Worm (Caenorhabditis elegans) whole organism, young adult: ENCODE results near the gene F26D10.13.

Source experiments
- F52B5.7 ChIP-seq: sonication (generic microtip); optimal IDR thresholded peaks from 2 replicates; lab custom pipeline; 2016; ENCODE audit warnings: mild to moderate bottlenecking, missing genetic modification characterization, missing compliant biosample characterization
- K12H6.12 ChIP-seq: fragments of 200-800 bp; sonication (Bioruptor generic); optimal IDR thresholded peaks from 2 replicates; lab custom pipeline; 2018; ENCODE audit warnings: mild to moderate bottlenecking, missing genetic modification characterization, missing compliant biosample characterization
- T07F8.4 ChIP-seq: sonication (generic microtip); optimal IDR thresholded peaks from 2 replicates; lab custom pipeline; 2016; ENCODE audit warnings: mild to moderate bottlenecking, missing genetic modification characterization, moderate library complexity, missing compliant biosample characterization
- T26A5.8 ChIP-seq: sonication (generic microtip); optimal IDR thresholded peaks from 2 replicates; lab custom pipeline; 2016; ENCODE audit warnings: missing genetic modification characterization, missing compliant biosample characterization
- Y53F4B.3 ChIP-seq: fragments of 200-800 bp; sonication (Bioruptor generic); IDR thresholded peaks from 2 replicates; pipeline ENCODE4 v1.3.6; 2022; ENCODE audit warnings: missing genetic modification reagents, missing genetic modification characterization, missing compliant biosample characterization
- Y53G8AR.9 ChIP-seq: fragments of 200-800 bp; sonication (Bioruptor generic); conservative IDR thresholded peaks from 2 replicates; pipeline ENCODE4 v1.3.6; 2022; ENCODE audit warnings: missing genetic modification reagents, missing genetic modification characterization, missing compliant biosample characterization
- Y56A3A.18 ChIP-seq: fragments of 200-800 bp; sonication (Bioruptor generic); IDR thresholded peaks from 2 replicates; pipeline ENCODE4 v1.3.6; 2022; ENCODE audit warnings: missing genetic modification reagents, missing genetic modification characterization, missing compliant biosample characterization
- ZK185.1 ChIP-seq: sonication (generic microtip); optimal IDR thresholded peaks from 2 replicates; lab custom pipeline; 2016; ENCODE audit warnings: mild to moderate bottlenecking, missing genetic modification characterization, missing compliant biosample characterization; ENCODE audit not compliant: poor library complexity, severe bottlenecking
- akir-1 ChIP-seq: fragments of 200-800 bp; sonication (Bioruptor generic); optimal IDR thresholded peaks from 2 replicates; lab custom pipeline; 2018; ENCODE audit warnings: mild to moderate bottlenecking, missing genetic modification characterization, moderate library complexity, missing compliant biosample characterization
- ama-1 ChIP-seq, 3 experiments: fragments of 150-350 bp in 1 of 3; sonication (generic microtip) in 2 of 3; optimal IDR thresholded peaks; 2 replicates each; lab custom pipeline; 2014 to 2018; ENCODE audit warnings: missing biosample characterization in 2 of 3, missing genetic modification characterization in 2 of 3, missing genetic modification reagents in 2 of 3
- aptf-2 ChIP-seq: fragments of 200-800 bp; sonication (Bioruptor generic); conservative IDR thresholded peaks from 2 replicates; pipeline ENCODE4 v1.3.6; 2022; ENCODE audit warnings: missing genetic modification reagents, missing genetic modification characterization, missing compliant biosample characterization
- attf-6 ChIP-seq: fragments of 200-800 bp; sonication (Bioruptor generic); IDR thresholded peaks from 2 replicates; pipeline ENCODE4 v1.3.6; 2022; ENCODE audit warnings: missing genetic modification reagents, missing genetic modification characterization, missing compliant biosample characterization
- cebp-1 ChIP-seq, 2 experiments: fragments of 200-800 bp in 1 of 2; sonication (Bioruptor generic) in 1 of 2; sonication (generic microtip) in 1 of 2; IDR thresholded peaks in 1 of 2; optimal IDR thresholded peaks in 1 of 2; 2 replicates each; pipeline versions ENCODE4 v1.3.6 to Lab custom; 2017 to 2022; ENCODE audit warnings: missing compliant biosample characterization in 2 of 2, missing genetic modification characterization in 2 of 2, mild to moderate bottlenecking in 1 of 2, missing genetic modification reagents in 1 of 2, moderate library complexity in 1 of 2
- ceh-40 ChIP-seq: fragments of 200-800 bp; sonication (Bioruptor generic); IDR thresholded peaks from 2 replicates; pipeline ENCODE4 v1.3.6; 2022; ENCODE audit warnings: missing genetic modification characterization, missing compliant biosample characterization
- ceh-79 ChIP-seq: sonication (generic microtip); optimal IDR thresholded peaks from 2 replicates; lab custom pipeline; 2017; ENCODE audit warnings: mild to moderate bottlenecking, missing genetic modification characterization, missing compliant biosample characterization
- ceh-91 ChIP-seq: fragments of 200-800 bp; sonication (Bioruptor generic); IDR thresholded peaks from 2 replicates; pipeline ENCODE4 v1.3.6; 2022; ENCODE audit warnings: missing genetic modification reagents, missing genetic modification characterization, missing compliant biosample characterization
- dox-1 ChIP-seq: fragments of 200-800 bp; sonication (Bioruptor generic); IDR thresholded peaks from 2 replicates; pipeline ENCODE4 v1.3.6; 2022; ENCODE audit warnings: missing genetic modification reagents, missing genetic modification characterization, missing compliant biosample characterization
- dpff-1 ChIP-seq: sonication (generic microtip); optimal IDR thresholded peaks from 2 replicates; lab custom pipeline; 2017; ENCODE audit warnings: mild to moderate bottlenecking, missing genetic modification characterization, missing compliant biosample characterization
- egl-44 ChIP-seq: fragments of 200-800 bp; sonication (Bioruptor generic); IDR thresholded peaks from 2 replicates; pipeline ENCODE4 v1.3.6; 2022; ENCODE audit warnings: missing genetic modification reagents, missing genetic modification characterization, missing compliant biosample characterization
- gei-17 ChIP-seq: fragments of 200-800 bp; sonication (Bioruptor generic); optimal IDR thresholded peaks from 2 replicates; lab custom pipeline; 2018; ENCODE audit warnings: mild to moderate bottlenecking, missing genetic modification characterization, missing compliant biosample characterization
- him-1 ChIP-seq: sonication (generic microtip); optimal IDR thresholded peaks from 2 replicates; lab custom pipeline; 2016; ENCODE audit warnings: missing genotype, missing genetic modification reagents, missing genetic modification characterization, missing compliant biosample characterization
- hlh-26 ChIP-seq: fragments of 200-800 bp; sonication (Bioruptor generic); conservative IDR thresholded peaks from 2 replicates; pipeline ENCODE4 v1.3.6; 2022; ENCODE audit warnings: missing genetic modification reagents, missing genetic modification characterization, missing compliant biosample characterization
- hmg-1.2 ChIP-seq: fragments of 200-800 bp; sonication (Bioruptor generic); IDR thresholded peaks from 2 replicates; pipeline ENCODE4 v1.3.6; 2022; ENCODE audit warnings: missing genetic modification reagents, missing genetic modification characterization, missing compliant biosample characterization
- hsf-1 ChIP-seq: fragments of 200-800 bp; sonication (Bioruptor generic); IDR thresholded peaks from 2 replicates; pipeline ENCODE4 v1.3.6; 2022; ENCODE audit warnings: missing genetic modification reagents, missing genetic modification characterization, missing compliant biosample characterization
- let-526 ChIP-seq: fragments of 200-800 bp; sonication (Bioruptor generic); IDR thresholded peaks from 2 replicates; pipeline ENCODE4 v1.3.6; 2022; ENCODE audit warnings: missing genetic modification reagents, missing genetic modification characterization, missing compliant biosample characterization
- let-607 ChIP-seq, 2 experiments: fragments of 200-800 bp in 1 of 2; sonication (Bioruptor generic) in 1 of 2; sonication (generic microtip) in 1 of 2; optimal IDR thresholded peaks; 2 replicates each; lab custom pipeline; 2016 to 2018; ENCODE audit warnings: mild to moderate bottlenecking in 2 of 2, missing compliant biosample characterization in 2 of 2, missing genetic modification characterization in 2 of 2, moderate library complexity in 2 of 2, missing genotype in 1 of 2
- lin-54 ChIP-seq: fragments of 200-800 bp; sonication (Bioruptor generic); optimal IDR thresholded peaks from 2 replicates; lab custom pipeline; 2018; ENCODE audit warnings: mild to moderate bottlenecking, missing genetic modification characterization, missing compliant biosample characterization
- lsl-1 ChIP-seq: fragments of 200-800 bp; sonication (Bioruptor generic); optimal IDR thresholded peaks from 2 replicates; lab custom pipeline; 2018; ENCODE audit warnings: mild to moderate bottlenecking, missing genetic modification characterization, moderate library complexity, missing compliant biosample characterization
- madf-6 ChIP-seq: fragments of 200-800 bp; sonication (Bioruptor generic); IDR thresholded peaks from 2 replicates; pipeline ENCODE4 v1.3.6; 2022; ENCODE audit warnings: missing genetic modification reagents, missing genetic modification characterization, missing compliant biosample characterization
- madf-8 ChIP-seq: fragments of 200-800 bp; sonication (Bioruptor generic); conservative IDR thresholded peaks from 2 replicates; pipeline ENCODE4 v1.3.6; 2022; ENCODE audit warnings: missing genetic modification reagents, missing genetic modification characterization, missing compliant biosample characterization
- nfya-1 ChIP-seq: sonication (generic microtip); optimal IDR thresholded peaks from 2 replicates; lab custom pipeline; 2017; ENCODE audit warnings: antibody characterized with exemption, missing compliant biosample characterization, missing genetic modification characterization, borderline replicate concordance; ENCODE audit not compliant: insufficient read depth
- nfya-2 ChIP-seq: fragments of 200-800 bp; sonication (Bioruptor generic); IDR thresholded peaks from 2 replicates; pipeline ENCODE4 v1.3.6; 2022; ENCODE audit warnings: missing genetic modification reagents, missing genetic modification characterization, missing compliant biosample characterization
- nhr-27 ChIP-seq: fragments of 200-800 bp; sonication (Bioruptor generic); optimal IDR thresholded peaks from 2 replicates; lab custom pipeline; 2018; ENCODE audit warnings: mild to moderate bottlenecking, missing genetic modification characterization, moderate library complexity, missing compliant biosample characterization
- nhr-80 ChIP-seq: sonication (generic microtip); optimal IDR thresholded peaks from 2 replicates; lab custom pipeline; 2016; ENCODE audit warnings: missing genetic modification characterization, missing compliant biosample characterization
- nhr-90 ChIP-seq: sonication (generic microtip); optimal IDR thresholded peaks from 2 replicates; lab custom pipeline; 2016; ENCODE audit warnings: missing genotype, mild to moderate bottlenecking, missing genetic modification characterization, missing compliant biosample characterization
- rcor-1 ChIP-seq: fragments of 200-800 bp; sonication (Bioruptor generic); IDR thresholded peaks from 2 replicates; pipeline ENCODE4 v1.3.6; 2022; ENCODE audit warnings: missing genetic modification reagents, missing genetic modification characterization, missing compliant biosample characterization
- repo-1 ChIP-seq: sonication (generic microtip); optimal IDR thresholded peaks from 2 replicates; lab custom pipeline; 2017; ENCODE audit warnings: mild to moderate bottlenecking, missing genetic modification characterization, missing compliant biosample characterization
- sea-2 ChIP-seq: fragments of 200-800 bp; sonication (Bioruptor generic); IDR thresholded peaks from 2 replicates; pipeline ENCODE4 v1.3.6; 2022; ENCODE audit warnings: missing genetic modification characterization, missing compliant biosample characterization
- snpc-1.3 ChIP-seq: sonication (generic microtip); optimal IDR thresholded peaks from 2 replicates; lab custom pipeline; 2017; ENCODE audit warnings: missing genetic modification characterization, mild to moderate bottlenecking, missing compliant biosample characterization, antibody characterized with exemption, moderate library complexity, missing genotype, missing genetic modification reagents; ENCODE audit not compliant: insufficient read depth
- unc-130 ChIP-seq: sonication (generic microtip); optimal IDR thresholded peaks from 2 replicates; lab custom pipeline; 2016; ENCODE audit warnings: missing genetic modification reagents, missing genetic modification characterization, missing compliant biosample characterization
- unc-62 ChIP-seq: fragments of 150-350 bp; optimal IDR thresholded peaks from 2 replicates; lab custom pipeline; 2014; ENCODE audit warnings: missing biosample characterization, missing genetic modification reagents, missing genetic modification characterization
- ztf-18 ChIP-seq: sonication (generic microtip); optimal IDR thresholded peaks from 2 replicates; lab custom pipeline; 2016; ENCODE audit warnings: missing genotype, mild to moderate bottlenecking, missing genetic modification characterization, missing compliant biosample characterization
- ztf-22 ChIP-seq: fragments of 200-800 bp; sonication (Bioruptor generic); optimal IDR thresholded peaks from 2 replicates; lab custom pipeline; 2018; ENCODE audit warnings: mild to moderate bottlenecking, missing genetic modification characterization, moderate library complexity, missing compliant biosample characterization
- ztf-28 ChIP-seq: fragments of 200-800 bp; sonication (Bioruptor generic); IDR thresholded peaks from 2 replicates; pipeline ENCODE4 v1.3.6; 2022; ENCODE audit warnings: missing genetic modification reagents, missing genetic modification characterization, missing compliant biosample characterization

The F26D10.13 gene

ce11 chrIV:17248538-17248937, 16.1 kb downstream of the F26D10.13 start:
- no peak for TF ChIP-seq nhr-80 (tag; lab: Kevin White, UChicago)
- no peak for TF ChIP-seq let-607 (tag; optimal IDR thresholded peaks at IDR 0.05; lab: Kevin White, UChicago)
- no peak for TF ChIP-seq let-526 (GFP tag; lab: Robert Waterston, UW)

- no peak for TF ChIP-seq T07F8.4 (tag; lab: Kevin White, UChicago)
- no peak for TF ChIP-seq dox-1 (GFP tag; lab: Robert Waterston, UW)
- no peak for TF ChIP-seq nfya-1 (tag; lab: Kevin White, UChicago)
- no peak for TF ChIP-seq aptf-2 (GFP tag; lab: Robert Waterston, UW)
- no peak for TF ChIP-seq hlh-26
- TF ChIP-seq Y53F4B.3 (GFP tag; lab: Robert Waterston, UW) = no peak
- no peak for TF ChIP-seq akir-1 (GFP tag; lab: Kevin White, UChicago)
- TF ChIP-seq unc-62 (GFP tag; lab: Kevin White, UChicago) = no peak
- no peak for TF ChIP-seq egl-44 (GFP tag; lab: Robert Waterston, UW)
- TF ChIP-seq attf-6 = no peak
- TF ChIP-seq T26A5.8 (tag; lab: Kevin White, UChicago) = no peak
- TF ChIP-seq ztf-22 (GFP tag; lab: Kevin White, UChicago) = no peak
- TF ChIP-seq rcor-1 (GFP tag; lab: Robert Waterston, UW) = no peak
- no peak for TF ChIP-seq ceh-79 (tag; lab: Kevin White, UChicago)
- TF ChIP-seq let-607 (tag; optimal IDR thresholded peaks at IDR 0.05; lab: Kevin White, UChicago) = no peak
- TF ChIP-seq madf-6 (GFP tag; lab: Robert Waterston, UW) = no peak
- no peak for TF ChIP-seq unc-130 (GFP tag; lab: Kevin White, UChicago)
- TF ChIP-seq K12H6.12 (tag; lab: Kevin White, UChicago) = no peak
These were observed 17.4 kb downstream of the F26D10.13 start for ce11 chrIV:17247184-17247583.

- TF ChIP-seq unc-62 (GFP tag; lab: Kevin White, UChicago) = peak; percentile 56
- TF ChIP-seq Y56A3A.18 = 0 out of 2 replicates have a peak, but pooled peaks have one; percentile 78
- TF ChIP-seq nhr-90 = peak; percentile 40
- no peak for TF ChIP-seq ZK185.1 (tag; lab: Kevin White, UChicago)
- no peak for TF ChIP-seq lsl-1 (GFP tag; lab: Kevin White, UChicago)
- no peak for TF ChIP-seq repo-1 (tag; lab: Kevin White, UChicago)
- no peak for TF ChIP-seq nfya-2
- TF ChIP-seq ztf-18 (tag; lab: Kevin White, UChicago) = peak; percentile 23
- TF ChIP-seq hmg-1.2 (GFP tag; lab: Robert Waterston, UW) = no peak
- TF ChIP-seq lin-54 (GFP tag; lab: Kevin White, UChicago) = peak; percentile 8
- TF ChIP-seq him-1 = no peak
- no peak for TF ChIP-seq F52B5.7
- TF ChIP-seq ceh-91 (GFP tag; lab: Robert Waterston, UW) = no peak
- no peak for TF ChIP-seq gei-17 (GFP tag; lab: Kevin White, UChicago)
- no peak for TF ChIP-seq madf-8 (GFP tag; lab: Robert Waterston, UW)
- no peak for TF ChIP-seq sea-2 (GFP tag; lab: Robert Waterston, UW)
- no peak for TF ChIP-seq unc-130 (GFP tag; lab: Kevin White, UChicago)
- no peak for TF ChIP-seq ceh-40 (GFP tag; lab: Robert Waterston, UW)
- TF ChIP-seq ztf-28 (GFP tag; lab: Robert Waterston, UW) = no peak
- TF ChIP-seq Y53G8AR.9 (GFP tag; lab: Robert Waterston, UW) = no peak
- no peak for TF ChIP-seq cebp-1 (GFP tag; IDR thresholded peaks at IDR 0.05; lab: Robert Waterston, UW)
- TF ChIP-seq cebp-1 (tag; optimal IDR thresholded peaks at IDR 0.05; lab: Kevin White, UChicago) = no peak
- no peak for TF ChIP-seq snpc-1.3 (tag; lab: Kevin White, UChicago)
- TF ChIP-seq nhr-27 (tag; lab: Kevin White, UChicago) = no peak
- no peak for TF ChIP-seq hlh-26
- TF ChIP-seq dpff-1 (tag; lab: Kevin White, UChicago) = no peak
- no peak for TF ChIP-seq ama-1 (optimal IDR thresholded peaks at IDR 0.05; lab: Kevin White, UChicago)
- TF ChIP-seq ama-1 (GFP tag; optimal IDR thresholded peaks at IDR 0.05; lab: Kevin White, UChicago) = no peak
- TF ChIP-seq aptf-2 (GFP tag; lab: Robert Waterston, UW) = no peak
- TF ChIP-seq hsf-1 = no peak
These were observed 19.4 kb downstream of the F26D10.13 start, which contains the start of gene ZK550.2 for ce11 chrIV:17245200-17245599. Gene ZK550.2, plus strand, starts transcription at chrIV:17245584.
